Fruit fly (Drosophila melanogaster): ENCODE data around the gene CG15803.

- no peak for TF ChIP-seq CG32121 (GFP tag; IDR thresholded peaks at IDR 0.05)
- TF ChIP-seq Snoo (tag; optimal IDR thresholded peaks at IDR 0.05), result no peak
- TF ChIP-seq D1 (tag; optimal IDR thresholded peaks at IDR 0.05), result no peak
- TF ChIP-seq CG9948 (tag; optimal IDR thresholded peaks at IDR 0.05), result no peak
- TF ChIP-seq CG34367 (tag; optimal IDR thresholded peaks at IDR 0.05), result no peak
These were observed 29.3 kb upstream of the CG15803 start, which contains the start of gene Vha100-4 for dm6 chr3R:18389790-18390189.

Data from whole organism, pupa.